Fruit fly (Drosophila melanogaster) whole organism, pupa: ENCODE results near the gene SMC3.

Experiments
- CG10348 ChIP-seq: fragments of 200-800 bp; sonication (Bioruptor generic); IDR thresholded peaks from 2 replicates; pipeline ENCODE4 v1.3.6; 2022; ENCODE audit warnings: missing biosample characterization, missing genetic modification characterization
- CG14655 ChIP-seq: fragments of 200-800 bp; sonication (Bioruptor generic); optimal IDR thresholded peaks from 3 replicates; lab custom pipeline; 2017; ENCODE audit warnings: mild to moderate bottlenecking, missing biosample characterization, missing genetic modification reagents, missing genetic modification characterization
- CG17806 ChIP-seq: fragments of 200-800 bp; sonication (Bioruptor generic); optimal IDR thresholded peaks from 2 replicates; lab custom pipeline; 2018; ENCODE audit warnings: missing biosample characterization, mild to moderate bottlenecking, missing genetic modification characterization, moderate library complexity
- CG32121 ChIP-seq: fragments of 200-800 bp; sonication (Bioruptor generic); IDR thresholded peaks from 2 replicates; pipeline ENCODE4 v1.3.6; 2022; ENCODE audit warnings: missing biosample characterization, missing genetic modification characterization
- CG8301 ChIP-seq: fragments of 200-800 bp; sonication (Bioruptor generic); optimal IDR thresholded peaks from 2 replicates; lab custom pipeline; 2018; ENCODE audit warnings: missing biosample characterization, mild to moderate bottlenecking, missing genetic modification characterization
- CG9948 ChIP-seq: fragments of 200-800 bp; sonication (Bioruptor generic); optimal IDR thresholded peaks from 2 replicates; lab custom pipeline; 2018; ENCODE audit warnings: missing biosample characterization, mild to moderate bottlenecking, missing genetic modification characterization, moderate library complexity
- D1 ChIP-seq: fragments of 200-800 bp; sonication (Bioruptor generic); optimal IDR thresholded peaks from 2 replicates; lab custom pipeline; 2018; ENCODE audit warnings: missing biosample characterization, mild to moderate bottlenecking, missing genetic modification characterization, moderate library complexity
- Pif1A ChIP-seq: fragments of 200-800 bp; sonication (Bioruptor generic); optimal IDR thresholded peaks from 3 replicates; lab custom pipeline; 2016; ENCODE audit warnings: missing biosample characterization, missing genetic modification characterization
- Snoo ChIP-seq: fragments of 200-800 bp; sonication (Bioruptor generic); optimal IDR thresholded peaks from 3 replicates; lab custom pipeline; 2017; ENCODE audit warnings: missing biosample characterization, mild to moderate bottlenecking, missing genetic modification characterization, inconsistent platforms
- gl ChIP-seq: fragments of 200-800 bp; sonication (Bioruptor generic); optimal IDR thresholded peaks from 2 replicates; lab custom pipeline; 2018; ENCODE audit warnings: missing biosample characterization, mild to moderate bottlenecking, missing genetic modification characterization
- rn ChIP-seq: fragments of 200-800 bp; sonication (Bioruptor generic); IDR thresholded peaks from 2 replicates; pipeline ENCODE4 v1.3.6; 2022; ENCODE audit warnings: missing biosample characterization, missing genetic modification characterization

- TF ChIP-seq Pif1A (GFP tag; lab: Kevin White, UChicago) (no peak), CG17806 (tag; lab: Kevin White, UChicago) (no peak), D1 (no peak), CG10348 (GFP tag; lab: Robert Waterston, UW) (no peak), gl (no peak), CG14655 (no peak), CG32121 (no peak), CG9948 (tag; lab: Kevin White, UChicago) (no peak), CG8301 (tag; lab: Kevin White, UChicago) (no peak), rn (GFP tag; lab: Robert Waterston, UW) (no peak), Snoo (no peak)
Observed at dm6 chrX:16623524-16623923, 30.3 kb upstream of the SMC3 start.
